Worm (Caenorhabditis elegans): Measurements from ENCODE around the gene tofu-6.

ce11 chrII:5414040-5414439, 7.0 kb upstream of the tofu-6 start, which contains the start of the genes EEED8.14 and EEED8.3:
- TF ChIP-seq ztf-11 (tag; optimal IDR thresholded peaks at IDR 0.05) (no peak), isw-1 (GFP tag; IDR thresholded peaks at IDR 0.05) (no peak), tbx-2 (tag; optimal IDR thresholded peaks at IDR 0.05) (no peak)

Data from whole organism, L1 larva.